Worm (Caenorhabditis elegans) whole organism, L4/young adult: Measurements from ENCODE around the gene srj-21.

Experiments
- W03F9.2 ChIP-seq: fragments of 150-350 bp; optimal IDR thresholded peaks from 2 replicates; lab custom pipeline; 2014; ENCODE audit warnings: missing biosample characterization, missing genetic modification characterization
- dao-5 ChIP-seq: sonication (generic microtip); optimal IDR thresholded peaks from 2 replicates; lab custom pipeline; 2016; ENCODE audit warnings: missing genotype, missing genetic modification characterization, moderate library complexity, missing compliant biosample characterization

- TF ChIP-seq W03F9.2 (tag; lab: Kevin White, UChicago), result no peak
- TF ChIP-seq dao-5 (tag; lab: Kevin White, UChicago), result no peak
Observed at ce11 chrV:10794463-10794862, 49.3 kb downstream of the srj-21 start.
